Fruit fly (Drosophila melanogaster): ENCODE results near the gene Papst2.

dm6 chr3L:17010492-17011303 lies 31.9 kb upstream of the Papst2 start:
- no peak for TF ChIP-seq psq (optimal IDR thresholded peaks at IDR 0.05)
- TF ChIP-seq insv (optimal IDR thresholded peaks at IDR 0.05) = no peak
